Worm (Caenorhabditis elegans) whole organism, midembryonic: Measurements from ENCODE around the gene C17B7.15.

Experiments
- T22C8.4 ChIP-seq: fragments of 200-800 bp; sonication (Bioruptor generic); IDR thresholded peaks from 2 replicates; pipeline ENCODE4 v1.3.6; 2022; ENCODE audit warnings: missing genetic modification characterization, missing compliant biosample characterization
- flt-1 ChIP-seq: fragments of 200-800 bp; sonication (Bioruptor generic); IDR thresholded peaks from 2 replicates; pipeline ENCODE4 v1.3.6; 2022; ENCODE audit warnings: missing genetic modification characterization, missing compliant biosample characterization
- klf-2 ChIP-seq: fragments of 200-800 bp; sonication (Bioruptor generic); conservative IDR thresholded peaks from 2 replicates; pipeline ENCODE4 v1.3.6; 2022; ENCODE audit warnings: missing genetic modification reagents, missing genetic modification characterization, missing compliant biosample characterization
- tab-1 ChIP-seq: fragments of 200-800 bp; sonication (Bioruptor generic); IDR thresholded peaks from 2 replicates; pipeline ENCODE4 v1.3.6; 2022; ENCODE audit warnings: missing genetic modification characterization, missing compliant biosample characterization
- ztf-23 ChIP-seq: fragments of 200-800 bp; sonication (Bioruptor generic); IDR thresholded peaks from 2 replicates; pipeline ENCODE4 v1.3.6; 2022; ENCODE audit warnings: missing genetic modification reagents, missing genetic modification characterization, missing compliant biosample characterization

DNA sequence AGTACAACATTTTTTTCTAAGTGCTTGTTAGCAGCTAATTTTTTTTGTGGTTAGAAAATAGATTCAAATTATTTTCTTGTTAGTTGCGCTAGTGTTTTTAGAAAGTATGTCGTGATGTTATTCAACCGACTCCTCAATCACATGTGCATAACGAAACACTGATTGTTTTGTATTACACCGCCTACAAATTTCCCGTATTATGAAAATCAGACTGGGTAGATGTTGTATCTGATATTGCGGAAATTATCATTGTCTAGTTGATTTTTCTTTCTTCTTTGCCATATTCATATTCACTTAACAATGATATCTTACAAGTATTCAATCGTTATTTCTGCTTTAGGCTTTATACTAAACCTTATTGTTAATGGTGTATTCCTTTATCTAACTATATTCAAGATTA lies 1.3 kb downstream of the C17B7.15 start, which contains the start of gene str-63:
- no peak for TF ChIP-seq ztf-23 (GFP tag; lab: Robert Waterston, UW)
- TF ChIP-seq T22C8.4: no peak
- no peak for TF ChIP-seq klf-2
- TF ChIP-seq flt-1 (GFP tag; lab: Robert Waterston, UW): no peak
- TF ChIP-seq tab-1: no peak
